Worm (Caenorhabditis elegans) whole organism, L3 larva: ENCODE results near the gene B0454.26.

Source experiments
- aly-2 ChIP-seq: fragments of 150-350 bp; optimal IDR thresholded peaks from 2 replicates; lab custom pipeline; 2014; ENCODE audit warnings: missing biosample characterization, missing genetic modification characterization
- ama-1 ChIP-seq: fragments of 150-350 bp; optimal IDR thresholded peaks from 2 replicates; lab custom pipeline; 2018
- ceh-16 ChIP-seq: sonication (generic microtip); optimal IDR thresholded peaks from 2 replicates; lab custom pipeline; 2017; ENCODE audit warnings: missing biosample characterization, missing genetic modification characterization
- ceh-28 ChIP-seq: fragments of 150-350 bp; optimal IDR thresholded peaks from 2 replicates; lab custom pipeline; 2014; ENCODE audit warnings: missing biosample characterization, missing genetic modification reagents, missing genetic modification characterization
- ceh-82 ChIP-seq: fragments of 150-350 bp; optimal IDR thresholded peaks from 2 replicates; lab custom pipeline; 2014; ENCODE audit warnings: missing biosample characterization, missing genetic modification characterization
- ceh-9 ChIP-seq: sonication (generic microtip); optimal IDR thresholded peaks from 2 replicates; lab custom pipeline; 2018; ENCODE audit warnings: missing biosample characterization, missing genetic modification characterization
- daf-12 ChIP-seq: fragments of 150-350 bp; optimal IDR thresholded peaks from 2 replicates; lab custom pipeline; 2014; ENCODE audit warnings: missing biosample characterization, missing genetic modification reagents, missing genetic modification characterization
- egl-27 ChIP-seq: sonication (generic microtip); optimal IDR thresholded peaks from 4 replicates; lab custom pipeline; 2017; ENCODE audit warnings: missing biosample characterization, missing genetic modification reagents, missing genetic modification characterization
- egl-5 ChIP-seq: fragments of 150-350 bp; optimal IDR thresholded peaks from 2 replicates; lab custom pipeline; 2017; ENCODE audit warnings: missing biosample characterization, missing genetic modification reagents, missing genetic modification characterization, inconsistent platforms
- elt-1 ChIP-seq: fragments of 150-350 bp; optimal IDR thresholded peaks from 2 replicates; lab custom pipeline; 2014; ENCODE audit warnings: missing biosample characterization, missing genetic modification characterization
- elt-2 ChIP-seq: sonication (generic microtip); optimal IDR thresholded peaks from 2 replicates; lab custom pipeline; 2016; ENCODE audit warnings: missing genetic modification reagents, mild to moderate bottlenecking, missing genetic modification characterization, missing compliant biosample characterization
- fkh-2 ChIP-seq: fragments of 150-350 bp; optimal IDR thresholded peaks from 2 replicates; lab custom pipeline; 2014; ENCODE audit warnings: missing biosample characterization, missing genetic modification reagents, missing genetic modification characterization
- fos-1 ChIP-seq: fragments of 150-350 bp; optimal IDR thresholded peaks from 2 replicates; lab custom pipeline; 2014; ENCODE audit warnings: missing biosample characterization, missing genetic modification characterization
- jun-1 ChIP-seq: fragments of 150-350 bp; optimal IDR thresholded peaks from 2 replicates; lab custom pipeline; 2014; ENCODE audit warnings: missing biosample characterization, missing genetic modification reagents, missing genetic modification characterization
- lin-15B ChIP-seq: fragments of 150-350 bp; optimal IDR thresholded peaks from 2 replicates; lab custom pipeline; 2014; ENCODE audit warnings: missing biosample characterization, missing genetic modification characterization
- lin-39 ChIP-seq: fragments of 150-350 bp; optimal IDR thresholded peaks from 2 replicates; lab custom pipeline; 2018; ENCODE audit warnings: missing biosample characterization, missing genetic modification reagents, missing genetic modification characterization
- lsy-12 ChIP-seq: sonication (generic microtip); optimal IDR thresholded peaks from 2 replicates; lab custom pipeline; 2016; ENCODE audit warnings: mild to moderate bottlenecking, missing genetic modification characterization, missing compliant biosample characterization
- nfya-1 ChIP-seq: sonication (generic microtip); optimal IDR thresholded peaks from 2 replicates; lab custom pipeline; 2017; ENCODE audit warnings: missing genetic modification characterization, mild to moderate bottlenecking, missing compliant biosample characterization, antibody characterized with exemption, moderate library complexity; ENCODE audit not compliant: insufficient read depth
- nhr-12 ChIP-seq: fragments of 150-350 bp; optimal IDR thresholded peaks from 2 replicates; lab custom pipeline; 2014; ENCODE audit warnings: missing biosample characterization, missing genetic modification characterization
- nhr-23 ChIP-seq: fragments of 150-350 bp; optimal IDR thresholded peaks from 2 replicates; lab custom pipeline; 2014; ENCODE audit warnings: missing biosample characterization, missing genetic modification reagents, missing genetic modification characterization
- nhr-237 ChIP-seq: fragments of 150-350 bp; optimal IDR thresholded peaks from 2 replicates; lab custom pipeline; 2014; ENCODE audit warnings: missing biosample characterization, missing genetic modification characterization
- nhr-25 ChIP-seq: sonication (generic microtip); optimal IDR thresholded peaks from 2 replicates; lab custom pipeline; 2017; ENCODE audit warnings: missing biosample characterization, missing genetic modification characterization
- nhr-28 ChIP-seq: fragments of 150-350 bp; optimal IDR thresholded peaks from 2 replicates; lab custom pipeline; 2014; ENCODE audit warnings: missing biosample characterization, missing genetic modification characterization
- nhr-67 ChIP-seq: fragments of 150-350 bp; optimal IDR thresholded peaks from 2 replicates; lab custom pipeline; 2014; ENCODE audit warnings: missing biosample characterization, missing genetic modification characterization
- nhr-76 ChIP-seq: fragments of 150-350 bp; sonication (generic microtip); optimal IDR thresholded peaks from 5 replicates; lab custom pipeline; 2014; ENCODE audit warnings: missing biosample characterization, missing genetic modification characterization
- nhr-77 ChIP-seq: fragments of 150-350 bp; optimal IDR thresholded peaks from 2 replicates; lab custom pipeline; 2014; ENCODE audit warnings: missing biosample characterization, missing genetic modification characterization
- pqm-1 ChIP-seq: fragments of 150-350 bp; optimal IDR thresholded peaks from 2 replicates; lab custom pipeline; 2017; ENCODE audit warnings: missing biosample characterization, missing genetic modification characterization, inconsistent platforms
- sea-2 ChIP-seq: fragments of 150-350 bp; sonication (generic microtip); optimal IDR thresholded peaks from 4 replicates; lab custom pipeline; 2014; ENCODE audit warnings: missing biosample characterization, missing genetic modification reagents, missing genetic modification characterization
- skn-1 ChIP-seq: fragments of 150-350 bp; optimal IDR thresholded peaks from 2 replicates; lab custom pipeline; 2014; ENCODE audit warnings: missing biosample characterization, missing genetic modification characterization
- snpc-4 ChIP-seq: fragments of 150-350 bp; optimal IDR thresholded peaks from 2 replicates; lab custom pipeline; 2014; ENCODE audit warnings: missing biosample characterization, missing genetic modification characterization
- tbx-2 ChIP-seq: sonication (generic microtip); optimal IDR thresholded peaks from 2 replicates; lab custom pipeline; 2016; ENCODE audit warnings: mild to moderate bottlenecking, missing genetic modification characterization, missing compliant biosample characterization
- unc-39 ChIP-seq: sonication (generic microtip); optimal IDR thresholded peaks from 4 replicates; lab custom pipeline; 2017; ENCODE audit warnings: missing biosample characterization, missing genetic modification characterization
- unc-62 ChIP-seq: fragments of 150-350 bp; sonication (generic microtip); optimal IDR thresholded peaks from 4 replicates; lab custom pipeline; 2014; ENCODE audit warnings: missing biosample characterization, missing genetic modification reagents, missing genetic modification characterization
- zag-1 ChIP-seq: fragments of 150-350 bp; optimal IDR thresholded peaks from 2 replicates; lab custom pipeline; 2014; ENCODE audit warnings: missing biosample characterization, missing genetic modification characterization

Gene B0454.26

DNA sequence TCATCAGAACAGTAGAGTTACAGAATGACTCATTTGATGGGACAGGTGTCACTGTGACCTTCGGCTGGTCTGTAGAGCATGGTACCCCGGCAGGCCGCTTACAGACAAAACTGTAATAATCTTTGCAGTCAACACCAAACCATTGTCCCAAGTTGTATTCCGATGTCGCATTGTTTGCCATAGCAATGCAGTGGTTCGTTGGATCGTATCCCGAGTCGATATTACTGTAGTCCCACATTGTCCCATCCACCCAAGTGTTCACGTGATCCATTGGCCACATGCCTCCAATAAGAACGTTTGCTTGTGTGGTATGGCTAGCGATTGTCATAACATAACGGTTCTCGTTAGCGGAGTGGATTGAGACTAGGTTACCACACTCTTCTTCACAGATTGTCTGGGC lies 17.5 kb downstream of the B0454.26 start:
- no peak for TF ChIP-seq snpc-4
- TF ChIP-seq lin-15B (tag; lab: Kevin White, UChicago), result no peak
- no peak for TF ChIP-seq aly-2
- no peak for TF ChIP-seq nhr-12 (tag; lab: Kevin White, UChicago)
- TF ChIP-seq sea-2, result no peak

DNA sequence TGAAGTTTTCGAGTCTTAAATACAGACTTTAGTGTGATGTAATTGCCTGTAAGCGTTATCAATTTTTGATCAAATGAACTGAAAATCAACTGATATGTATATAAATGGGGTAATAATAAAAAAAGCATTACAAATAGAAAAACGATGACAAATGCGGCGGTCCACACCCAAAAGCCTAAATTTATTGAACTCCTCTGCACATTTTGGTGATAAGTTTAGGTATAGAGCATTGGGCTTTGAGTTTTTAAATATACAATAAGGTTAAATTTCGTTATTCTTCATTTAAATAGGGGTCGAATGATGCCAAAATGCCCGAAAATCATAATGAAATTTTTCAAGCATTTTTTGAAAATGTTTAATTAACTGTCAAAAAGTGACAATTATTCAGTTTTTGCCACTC lies 18.5 kb downstream of the B0454.26 start, which contains the start of gene clec-3:
clec-3 (minus strand) TSS at position 101 of the 400 bp plus-strand sequence.
- no peak for TF ChIP-seq zag-1 (tag; lab: Kevin White, UChicago)
- no peak for TF ChIP-seq pqm-1
- TF ChIP-seq aly-2, result no peak
- no peak for TF ChIP-seq egl-5
- TF ChIP-seq nhr-76 (tag; lab: Kevin White, UChicago), result no peak
- TF ChIP-seq ama-1, result no peak

DNA sequence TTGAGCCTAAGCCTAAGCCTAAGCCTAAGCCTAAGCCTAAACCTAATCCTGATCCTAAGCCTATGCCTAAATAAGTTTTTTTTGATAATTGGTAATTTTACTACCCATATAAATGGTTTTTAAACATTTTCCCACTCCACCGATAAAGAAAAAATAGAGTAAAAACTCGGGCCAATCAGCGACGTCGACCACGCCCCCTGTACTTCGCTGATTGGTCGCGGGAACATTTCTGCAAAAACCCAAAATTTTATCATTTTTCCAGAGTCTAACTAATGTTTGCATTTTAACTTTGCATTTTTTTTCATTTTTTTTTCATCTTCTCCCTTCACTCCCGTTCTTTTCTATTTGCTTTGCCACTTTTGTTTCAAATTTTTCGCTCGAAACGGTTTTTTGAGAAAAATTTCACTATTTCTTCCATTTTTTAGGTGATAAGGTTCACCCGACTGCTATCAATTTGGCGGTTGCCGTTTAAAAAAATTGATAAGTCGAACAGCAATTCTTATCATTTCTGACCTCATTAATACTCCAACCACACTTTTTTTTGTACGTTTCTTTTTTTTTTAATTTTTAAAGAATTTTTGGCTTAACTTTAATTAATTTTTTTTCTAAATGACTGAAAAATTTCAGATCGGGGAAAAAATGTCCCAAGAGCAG lies 24.0 kb downstream of the B0454.26 start, which contains the start of gene C41H7.2:
C41H7.2 (plus strand) TSS at position 622 of the 654 bp plus-strand sequence.
- TF ChIP-seq nfya-1 (tag; lab: Kevin White, UChicago) (peak; percentile 83), aly-2 (no peak), pqm-1 (peak; percentile 49), nhr-25 (tag; lab: Kevin White, UChicago) (no peak), elt-2 (tag; lab: Kevin White, UChicago) (peak; percentile 91), lsy-12 (tag; lab: Kevin White, UChicago) (no peak), nhr-23 (tag; lab: Kevin White, UChicago) (no peak), unc-39 (tag; lab: Kevin White, UChicago) (no peak)

DNA sequence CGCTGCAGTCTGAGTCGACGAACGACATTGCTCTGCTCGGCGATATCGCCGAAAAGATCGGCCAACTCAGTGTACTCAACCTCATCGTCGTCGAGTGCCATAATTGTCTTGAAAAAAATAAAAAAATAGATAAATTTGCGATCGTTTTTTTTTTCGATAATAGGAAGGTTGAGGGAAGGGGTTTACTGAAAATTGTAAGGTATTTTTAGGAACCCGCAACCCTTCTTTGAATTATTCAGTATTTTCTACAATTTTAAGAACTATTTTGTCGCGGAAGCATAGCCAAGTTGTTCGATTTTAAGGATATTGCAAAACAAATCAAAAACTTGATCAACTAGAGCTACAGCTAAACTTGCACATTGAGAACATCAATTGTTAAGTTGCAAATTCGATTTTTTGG lies 26.2 kb downstream of the B0454.26 start, which contains the start of gene C41H7.9:
C41H7.9 (minus strand) TSS at position 101 of the 400 bp plus-strand sequence.
- TF ChIP-seq zag-1 (tag; lab: Kevin White, UChicago) (no peak), ceh-16 (no peak), sea-2 (no peak), nhr-28 (tag; lab: Kevin White, UChicago) (no peak), fos-1 (no peak), nfya-1 (tag; lab: Kevin White, UChicago) (no peak), nhr-237 (tag; lab: Kevin White, UChicago) (no peak), lin-39 (tag; lab: Kevin White, UChicago) (no peak), nhr-67 (tag; lab: Kevin White, UChicago) (no peak), nhr-76 (tag; lab: Kevin White, UChicago) (no peak), jun-1 (tag; lab: Kevin White, UChicago) (no peak), tbx-2 (tag; lab: Kevin White, UChicago) (no peak), nhr-23 (tag; lab: Kevin White, UChicago) (no peak), fkh-2 (tag; lab: Kevin White, UChicago) (no peak), daf-12 (tag; lab: Kevin White, UChicago) (no peak), lin-15B (tag; lab: Kevin White, UChicago) (no peak)

DNA sequence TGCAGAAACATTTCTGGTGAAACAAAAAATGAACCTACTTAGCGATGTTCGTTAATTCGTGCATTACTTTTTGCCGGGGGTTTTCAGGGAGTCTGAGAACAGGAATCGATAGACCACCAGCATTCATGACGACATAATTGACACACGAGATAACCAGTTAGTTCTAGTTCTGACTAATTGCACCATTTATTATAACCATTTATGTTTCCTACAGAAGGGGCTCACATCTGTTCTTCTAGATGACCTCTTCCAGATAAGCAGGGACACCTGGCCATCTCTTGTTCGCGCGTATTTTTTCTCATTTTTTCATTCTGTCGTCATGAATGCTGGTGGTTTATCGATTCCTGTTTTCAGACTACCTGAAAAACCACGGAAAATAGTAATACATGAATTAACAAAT lies 30.0 kb downstream of the B0454.26 start, which contains the start of gene sdz-5:
sdz-5 (plus strand) TSS at position 301 of the 400 bp plus-strand sequence.
- TF ChIP-seq skn-1 (tag; lab: Kevin White, UChicago), result no peak
- TF ChIP-seq ceh-16, result no peak
- no peak for TF ChIP-seq nhr-77 (tag; lab: Kevin White, UChicago)
- no peak for TF ChIP-seq egl-27
- TF ChIP-seq ama-1, result no peak
- no peak for TF ChIP-seq elt-1 (tag; lab: Kevin White, UChicago)
- no peak for TF ChIP-seq ceh-82 (tag; lab: Kevin White, UChicago)
- no peak for TF ChIP-seq lin-39 (tag; lab: Kevin White, UChicago)
- TF ChIP-seq nhr-23 (tag; lab: Kevin White, UChicago), result no peak
- TF ChIP-seq unc-62, result no peak
- no peak for TF ChIP-seq pqm-1
- TF ChIP-seq, all 47 proteins: peak for 0

DNA sequence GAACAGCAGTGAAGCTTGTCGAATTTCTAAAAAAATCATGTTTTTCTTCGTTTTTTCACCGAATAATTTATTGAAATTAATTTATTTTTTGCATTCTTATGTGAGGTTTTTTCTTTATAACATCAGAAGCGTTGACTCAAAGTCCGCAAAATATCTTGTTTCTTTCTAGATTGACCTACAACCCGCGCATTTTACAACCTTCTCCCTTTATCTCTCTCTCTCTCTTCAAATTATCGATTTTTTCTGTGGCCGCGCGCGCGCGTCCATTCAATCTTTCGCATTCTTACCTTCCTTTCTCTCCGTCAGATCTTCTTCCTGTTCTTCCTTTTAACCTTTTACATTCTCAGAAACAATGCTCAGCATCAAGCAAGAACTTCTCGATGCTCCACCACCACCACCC lies 32.9 kb downstream of the B0454.26 start, which contains the start of gene lido-12:
lido-12 (plus strand) TSS at position 301 of the 400 bp plus-strand sequence.
- TF ChIP-seq nhr-237 (tag; lab: Kevin White, UChicago) (no peak), ceh-16 (no peak), nhr-67 (tag; lab: Kevin White, UChicago) (no peak), nhr-76 (tag; lab: Kevin White, UChicago) (no peak), ceh-28 (tag; lab: Kevin White, UChicago) (no peak), nhr-77 (tag; lab: Kevin White, UChicago) (no peak), lin-15B (tag; lab: Kevin White, UChicago) (no peak), ceh-9 (no peak), aly-2 (no peak)
